Worm (Caenorhabditis elegans) whole organism, young adult: ENCODE measurements around the gene bicd-1.

Source experiments
- C17E4.6 ChIP-seq: fragments of 200-800 bp; sonication (Bioruptor generic); IDR thresholded peaks from 2 replicates; pipeline ENCODE4 v1.3.6; 2022; ENCODE audit warnings: missing genetic modification reagents, missing genetic modification characterization, missing compliant biosample characterization
- F22D6.2 ChIP-seq: sonication (generic microtip); optimal IDR thresholded peaks from 2 replicates; lab custom pipeline; 2016; ENCODE audit warnings: mild to moderate bottlenecking, missing genetic modification characterization, missing compliant biosample characterization
- F39B2.1 ChIP-seq: fragments of 200-800 bp; sonication (Bioruptor generic); IDR thresholded peaks from 2 replicates; pipeline ENCODE4 v1.3.6; 2022; ENCODE audit warnings: missing genetic modification reagents, missing genetic modification characterization, missing compliant biosample characterization
- F49E8.2 ChIP-seq: sonication (generic microtip); optimal IDR thresholded peaks from 3 replicates; lab custom pipeline; 2017; ENCODE audit warnings: missing genetic modification characterization, mild to moderate bottlenecking, missing compliant biosample characterization, antibody characterized with exemption, moderate library complexity; ENCODE audit not compliant: insufficient read depth
- F52B5.7 ChIP-seq: sonication (generic microtip); optimal IDR thresholded peaks from 2 replicates; lab custom pipeline; 2016; ENCODE audit warnings: mild to moderate bottlenecking, missing genetic modification characterization, missing compliant biosample characterization
- F57A8.1 ChIP-seq: fragments of 200-800 bp; sonication (Bioruptor generic); optimal IDR thresholded peaks from 2 replicates; lab custom pipeline; 2018; ENCODE audit warnings: mild to moderate bottlenecking, missing genetic modification characterization, moderate library complexity, missing compliant biosample characterization
- K12H6.12 ChIP-seq: fragments of 200-800 bp; sonication (Bioruptor generic); optimal IDR thresholded peaks from 2 replicates; lab custom pipeline; 2018; ENCODE audit warnings: mild to moderate bottlenecking, missing genetic modification characterization, missing compliant biosample characterization
- Y53G8AR.9 ChIP-seq: fragments of 200-800 bp; sonication (Bioruptor generic); conservative IDR thresholded peaks from 2 replicates; pipeline ENCODE4 v1.3.6; 2022; ENCODE audit warnings: missing genetic modification reagents, missing genetic modification characterization, missing compliant biosample characterization
- Y56A3A.18 ChIP-seq: fragments of 200-800 bp; sonication (Bioruptor generic); IDR thresholded peaks from 2 replicates; pipeline ENCODE4 v1.3.6; 2022; ENCODE audit warnings: missing genetic modification reagents, missing genetic modification characterization, missing compliant biosample characterization
- attf-5 ChIP-seq: fragments of 200-800 bp; sonication (Bioruptor generic); optimal IDR thresholded peaks from 2 replicates; lab custom pipeline; 2018; ENCODE audit warnings: mild to moderate bottlenecking, missing genetic modification characterization, missing compliant biosample characterization
- bed-2 ChIP-seq: fragments of 200-800 bp; sonication (Bioruptor generic); IDR thresholded peaks from 2 replicates; pipeline ENCODE4 v1.3.6; 2022; ENCODE audit warnings: missing genetic modification reagents, missing genetic modification characterization, missing compliant biosample characterization
- cebp-1 ChIP-seq, 2 experiments: fragments of 200-800 bp in 1 of 2; sonication (Bioruptor generic) in 1 of 2; sonication (generic microtip) in 1 of 2; IDR thresholded peaks in 1 of 2; optimal IDR thresholded peaks in 1 of 2; 2 replicates each; pipeline versions ENCODE4 v1.3.6 to Lab custom; 2017 to 2022; ENCODE audit warnings: missing compliant biosample characterization in 2 of 2, missing genetic modification characterization in 2 of 2, mild to moderate bottlenecking in 1 of 2, missing genetic modification reagents in 1 of 2, moderate library complexity in 1 of 2
- ceh-58 ChIP-seq: fragments of 200-800 bp; sonication (Bioruptor generic); IDR thresholded peaks from 2 replicates; pipeline ENCODE4 v1.3.6; 2022; ENCODE audit warnings: missing genetic modification characterization, missing compliant biosample characterization
- ceh-79 ChIP-seq: sonication (generic microtip); optimal IDR thresholded peaks from 2 replicates; lab custom pipeline; 2017; ENCODE audit warnings: mild to moderate bottlenecking, missing genetic modification characterization, missing compliant biosample characterization
- dox-1 ChIP-seq: fragments of 200-800 bp; sonication (Bioruptor generic); IDR thresholded peaks from 2 replicates; pipeline ENCODE4 v1.3.6; 2022; ENCODE audit warnings: missing genetic modification reagents, missing genetic modification characterization, missing compliant biosample characterization
- dpff-1 ChIP-seq: sonication (generic microtip); optimal IDR thresholded peaks from 2 replicates; lab custom pipeline; 2017; ENCODE audit warnings: mild to moderate bottlenecking, missing genetic modification characterization, missing compliant biosample characterization
- efl-1 ChIP-seq: fragments of 150-350 bp; optimal IDR thresholded peaks from 2 replicates; lab custom pipeline; 2014; ENCODE audit warnings: missing biosample characterization, missing genetic modification reagents, missing genetic modification characterization
- egl-44 ChIP-seq: fragments of 200-800 bp; sonication (Bioruptor generic); IDR thresholded peaks from 2 replicates; pipeline ENCODE4 v1.3.6; 2022; ENCODE audit warnings: missing genetic modification reagents, missing genetic modification characterization, missing compliant biosample characterization
- hmg-1.2 ChIP-seq: fragments of 200-800 bp; sonication (Bioruptor generic); IDR thresholded peaks from 2 replicates; pipeline ENCODE4 v1.3.6; 2022; ENCODE audit warnings: missing genetic modification reagents, missing genetic modification characterization, missing compliant biosample characterization
- hsf-1 ChIP-seq: fragments of 200-800 bp; sonication (Bioruptor generic); IDR thresholded peaks from 2 replicates; pipeline ENCODE4 v1.3.6; 2022; ENCODE audit warnings: missing genetic modification reagents, missing genetic modification characterization, missing compliant biosample characterization
- lin-40 ChIP-seq: sonication (generic microtip); optimal IDR thresholded peaks from 2 replicates; lab custom pipeline; 2016; ENCODE audit warnings: missing genetic modification characterization, mild to moderate bottlenecking, missing compliant biosample characterization, missing genotype, missing genetic modification reagents
- lsy-27 ChIP-seq: sonication (generic microtip); optimal IDR thresholded peaks from 2 replicates; lab custom pipeline; 2017; ENCODE audit warnings: missing genetic modification characterization, mild to moderate bottlenecking, missing compliant biosample characterization, antibody characterized with exemption, missing genotype, borderline replicate concordance; ENCODE audit not compliant: insufficient read depth
- madf-6 ChIP-seq: fragments of 200-800 bp; sonication (Bioruptor generic); IDR thresholded peaks from 2 replicates; pipeline ENCODE4 v1.3.6; 2022; ENCODE audit warnings: missing genetic modification reagents, missing genetic modification characterization, missing compliant biosample characterization
- mcd-1 ChIP-seq: fragments of 200-800 bp; sonication (Bioruptor generic); IDR thresholded peaks from 2 replicates; pipeline ENCODE4 v1.3.6; 2022; ENCODE audit warnings: missing genetic modification reagents, missing genetic modification characterization, missing compliant biosample characterization
- nhr-120 ChIP-seq: fragments of 200-800 bp; sonication (Bioruptor generic); IDR thresholded peaks from 2 replicates; pipeline ENCODE4 v1.3.6; 2022; ENCODE audit warnings: missing genetic modification characterization, missing compliant biosample characterization
- nhr-179 ChIP-seq: sonication (generic microtip); optimal IDR thresholded peaks from 2 replicates; lab custom pipeline; 2016; ENCODE audit warnings: mild to moderate bottlenecking, missing genetic modification characterization, missing compliant biosample characterization
- nhr-27 ChIP-seq: fragments of 200-800 bp; sonication (Bioruptor generic); optimal IDR thresholded peaks from 2 replicates; lab custom pipeline; 2018; ENCODE audit warnings: mild to moderate bottlenecking, missing genetic modification characterization, moderate library complexity, missing compliant biosample characterization
- nhr-80 ChIP-seq: sonication (generic microtip); optimal IDR thresholded peaks from 2 replicates; lab custom pipeline; 2016; ENCODE audit warnings: missing genetic modification characterization, missing compliant biosample characterization
- repo-1 ChIP-seq: sonication (generic microtip); optimal IDR thresholded peaks from 2 replicates; lab custom pipeline; 2017; ENCODE audit warnings: mild to moderate bottlenecking, missing genetic modification characterization, missing compliant biosample characterization
- sdz-38 ChIP-seq: sonication (generic microtip); optimal IDR thresholded peaks from 2 replicates; lab custom pipeline; 2016; ENCODE audit warnings: missing genotype, missing genetic modification characterization, missing compliant biosample characterization
- sea-2 ChIP-seq: fragments of 200-800 bp; sonication (Bioruptor generic); IDR thresholded peaks from 2 replicates; pipeline ENCODE4 v1.3.6; 2022; ENCODE audit warnings: missing genetic modification characterization, missing compliant biosample characterization
- sptf-2 ChIP-seq: fragments of 200-800 bp; sonication (Bioruptor generic); optimal IDR thresholded peaks from 2 replicates; lab custom pipeline; 2018; ENCODE audit warnings: mild to moderate bottlenecking, missing genetic modification characterization, missing compliant biosample characterization
- tbp1 ChIP-seq: fragments of 200-800 bp; sonication (Bioruptor generic); optimal IDR thresholded peaks from 2 replicates; lab custom pipeline; 2018; ENCODE audit warnings: mild to moderate bottlenecking, missing genetic modification characterization, missing compliant biosample characterization
- unc-130 ChIP-seq: sonication (generic microtip); optimal IDR thresholded peaks from 2 replicates; lab custom pipeline; 2016; ENCODE audit warnings: missing genetic modification reagents, missing genetic modification characterization, missing compliant biosample characterization
- ztf-18 ChIP-seq: sonication (generic microtip); optimal IDR thresholded peaks from 2 replicates; lab custom pipeline; 2016; ENCODE audit warnings: missing genotype, mild to moderate bottlenecking, missing genetic modification characterization, missing compliant biosample characterization

bicd-1 gene

DNA sequence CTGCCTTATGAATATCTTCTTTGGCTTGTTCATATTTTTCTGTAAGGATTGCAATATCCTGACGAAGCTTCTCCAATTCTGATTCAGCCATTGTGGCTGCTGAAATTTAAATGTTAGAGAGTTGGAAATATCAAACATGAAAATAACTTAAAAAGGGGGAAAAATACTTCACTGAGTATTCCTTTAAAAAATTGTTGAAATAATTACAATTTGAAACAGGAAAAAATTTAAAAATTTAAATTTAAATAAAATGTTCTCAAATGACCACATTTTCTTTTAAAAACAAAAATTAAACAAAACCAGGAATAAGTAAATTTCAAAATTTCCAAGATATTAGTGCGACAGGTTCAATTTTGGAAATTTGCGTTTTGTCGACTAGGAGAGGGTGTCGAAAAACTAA lies at the start of gene bicd-1:
Gene bicd-1, minus strand, starts transcription at position 101 of the 400 bp plus-strand sequence.
- TF ChIP-seq sdz-38 (tag; lab: Kevin White, UChicago) (no peak), F39B2.1 (GFP tag; lab: Robert Waterston, UW) (no peak), unc-130 (no peak), F49E8.2 (tag; lab: Kevin White, UChicago) (no peak), mcd-1 (GFP tag; lab: Robert Waterston, UW) (no peak), Y53G8AR.9 (GFP tag; lab: Robert Waterston, UW) (no peak), K12H6.12 (tag; lab: Kevin White, UChicago) (no peak), sea-2 (no peak), nhr-179 (tag; lab: Kevin White, UChicago) (no peak), tbp1 (GFP tag; lab: Kevin White, UChicago) (no peak)

DNA sequence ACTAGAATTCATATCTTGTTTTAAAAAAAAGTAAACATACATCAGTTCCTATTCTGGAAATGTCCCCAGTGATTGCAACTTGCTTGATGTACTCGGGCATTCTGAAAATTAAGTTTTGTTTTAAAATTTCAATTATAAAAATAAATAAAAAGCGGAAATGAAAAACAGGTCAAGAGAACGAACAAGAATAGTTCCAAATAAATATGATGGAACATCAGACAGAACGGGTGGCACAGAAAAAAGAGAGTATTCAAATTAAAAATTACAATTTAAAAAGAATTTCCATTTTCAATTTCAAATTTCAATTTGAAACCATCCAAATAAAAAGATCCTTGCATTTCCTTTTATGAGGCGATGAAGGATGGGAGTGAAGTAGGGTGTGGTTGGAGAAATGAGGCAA lies 49.1 kb upstream of the bicd-1 start, which contains the start of gene C01B10.3:
Gene C01B10.3, minus strand, starts transcription at position 101 of the 400 bp plus-strand sequence.
- TF ChIP-seq attf-5 (GFP tag; lab: Kevin White, UChicago) (no peak), Y53G8AR.9 (GFP tag; lab: Robert Waterston, UW) (no peak), F52B5.7 (no peak), lsy-27 (tag; lab: Kevin White, UChicago) (no peak), madf-6 (GFP tag; lab: Robert Waterston, UW) (no peak), ztf-18 (tag; lab: Kevin White, UChicago) (no peak), F57A8.1 (GFP tag; lab: Kevin White, UChicago) (no peak), ceh-79 (tag; lab: Kevin White, UChicago) (no peak), bed-2 (GFP tag; lab: Robert Waterston, UW) (no peak), efl-1 (GFP tag; lab: Kevin White, UChicago) (no peak), ceh-58 (GFP tag; lab: Robert Waterston, UW) (no peak), C17E4.6 (GFP tag; lab: Robert Waterston, UW) (no peak), nhr-120 (no peak), egl-44 (GFP tag; lab: Robert Waterston, UW) (no peak), dox-1 (GFP tag; lab: Robert Waterston, UW) (no peak), Y56A3A.18 (GFP tag; lab: Robert Waterston, UW) (no peak), sptf-2 (GFP tag; lab: Kevin White, UChicago) (no peak)

DNA sequence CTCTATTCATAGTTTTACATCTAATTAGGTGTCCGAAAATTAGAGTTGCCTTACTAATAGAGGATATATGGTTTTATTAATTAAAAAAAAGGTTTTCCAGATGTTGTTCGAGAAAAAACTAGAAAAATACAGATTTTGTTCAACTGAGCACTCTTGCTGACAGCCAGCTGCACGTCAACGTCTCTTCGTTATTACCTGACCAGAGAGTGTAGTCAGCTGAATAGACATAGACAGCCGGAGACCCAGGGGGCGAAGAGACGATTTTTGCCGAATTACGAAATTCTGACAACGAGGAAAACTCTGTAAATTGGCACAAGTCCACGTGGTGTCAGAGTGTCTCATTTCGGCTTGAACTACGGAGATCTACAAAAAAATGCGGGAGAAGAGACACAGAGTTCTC lies 46.5 kb upstream of the bicd-1 start:
- TF ChIP-seq hmg-1.2 (GFP tag; lab: Robert Waterston, UW) (peak; percentile 52; the same call in 1 of the 2 replicates), ztf-18 (tag; lab: Kevin White, UChicago) (peak; percentile 0), lin-40 (peak; percentile 3), attf-5 (GFP tag; lab: Kevin White, UChicago) (peak; percentile 81), nhr-80 (tag; lab: Kevin White, UChicago) (peak; percentile 27), sptf-2 (GFP tag; lab: Kevin White, UChicago) (no peak), dpff-1 (tag; lab: Kevin White, UChicago) (no peak), F22D6.2 (tag; lab: Kevin White, UChicago) (no peak), hsf-1 (no peak), repo-1 (no peak), nhr-27 (tag; lab: Kevin White, UChicago) (no peak), cebp-1 (GFP tag; IDR thresholded peaks at IDR 0.05; lab: Robert Waterston, UW) (peak; percentile 83), cebp-1 (tag; optimal IDR thresholded peaks at IDR 0.05; lab: Kevin White, UChicago) (peak; percentile 95)
